Worm (Caenorhabditis elegans): ENCODE measurements around the gene T07E3.2.

- no peak for TF ChIP-seq ama-1 (optimal IDR thresholded peaks at IDR 0.05)
- no peak for TF ChIP-seq flt-1 (GFP tag; IDR thresholded peaks at IDR 0.05)
- TF ChIP-seq tbx-37 (GFP tag; conservative IDR thresholded peaks at IDR 0.05) = no peak
- no peak for TF ChIP-seq tbx-11 (GFP tag; IDR thresholded peaks at IDR 0.05)
- TF ChIP-seq pes-1 (GFP tag; IDR thresholded peaks at IDR 0.05) = no peak
- no peak for TF ChIP-seq hmg-4 (GFP tag; optimal IDR thresholded peaks at IDR 0.05)
- no peak for TF ChIP-seq hnd-1 (tag; optimal IDR thresholded peaks at IDR 0.05)
- no peak for TF ChIP-seq sea-1 (GFP tag; conservative IDR thresholded peaks at IDR 0.05)
- no peak for TF ChIP-seq ets-7 (tag; optimal IDR thresholded peaks at IDR 0.05)
- TF ChIP-seq F13C5.2 (tag; optimal IDR thresholded peaks at IDR 0.05) = no peak
- no peak for TF ChIP-seq scrt-1 (GFP tag; IDR thresholded peaks at IDR 0.05)
- no peak for TF ChIP-seq B0310.2 (tag; optimal IDR thresholded peaks at IDR 0.05)
Measured at ce11 chrIII:6946382-6946781, 39.9 kb downstream of the T07E3.2 start, which contains the start of gene let-711.
